Worm (Caenorhabditis elegans) whole organism, young adult: Measurements from ENCODE around the gene C37C3.18.

Experiments
- B0019.2 ChIP-seq: fragments of 200-800 bp; sonication (Bioruptor generic); conservative IDR thresholded peaks from 2 replicates; pipeline ENCODE4 v1.3.6; 2022; ENCODE audit warnings: missing genetic modification reagents, missing genetic modification characterization, missing compliant biosample characterization
- B0336.3 ChIP-seq: fragments of 200-800 bp; sonication (Bioruptor generic); IDR thresholded peaks from 2 replicates; pipeline ENCODE4 v1.3.6; 2022; ENCODE audit warnings: missing genetic modification characterization, missing compliant biosample characterization
- C06A6.2 ChIP-seq: fragments of 200-800 bp; sonication (Bioruptor generic); conservative IDR thresholded peaks from 2 replicates; pipeline ENCODE4 v1.3.6; 2022; ENCODE audit warnings: missing genetic modification characterization, missing compliant biosample characterization
- F23B12.7 ChIP-seq: sonication (generic microtip); optimal IDR thresholded peaks from 2 replicates; lab custom pipeline; 2017; ENCODE audit warnings: missing genetic modification characterization, mild to moderate bottlenecking, missing compliant biosample characterization, antibody characterized with exemption, moderate library complexity; ENCODE audit not compliant: insufficient read depth
- F37B4.10 ChIP-seq: fragments of 200-800 bp; sonication (Bioruptor generic); IDR thresholded peaks from 2 replicates; pipeline ENCODE4 v1.3.6; 2022; ENCODE audit warnings: missing genetic modification characterization, missing compliant biosample characterization
- F39B2.1 ChIP-seq: fragments of 200-800 bp; sonication (Bioruptor generic); IDR thresholded peaks from 2 replicates; pipeline ENCODE4 v1.3.6; 2022; ENCODE audit warnings: missing genetic modification reagents, missing genetic modification characterization, missing compliant biosample characterization
- F49E8.2 ChIP-seq: sonication (generic microtip); optimal IDR thresholded peaks from 3 replicates; lab custom pipeline; 2017; ENCODE audit warnings: missing genetic modification characterization, mild to moderate bottlenecking, missing compliant biosample characterization, antibody characterized with exemption, moderate library complexity; ENCODE audit not compliant: insufficient read depth
- F55B11.4 ChIP-seq: sonication (generic microtip); optimal IDR thresholded peaks from 2 replicates; lab custom pipeline; 2016; ENCODE audit warnings: missing compliant biosample characterization, missing genetic modification characterization, borderline replicate concordance; ENCODE audit not compliant: insufficient read depth
- F57C9.4 ChIP-seq: sonication (generic microtip); optimal IDR thresholded peaks from 2 replicates; lab custom pipeline; 2017; ENCODE audit warnings: mild to moderate bottlenecking, missing genetic modification characterization, missing compliant biosample characterization
- T26A5.8 ChIP-seq: sonication (generic microtip); optimal IDR thresholded peaks from 2 replicates; lab custom pipeline; 2016; ENCODE audit warnings: missing genetic modification characterization, missing compliant biosample characterization
- Y53F4B.3 ChIP-seq: fragments of 200-800 bp; sonication (Bioruptor generic); IDR thresholded peaks from 2 replicates; pipeline ENCODE4 v1.3.6; 2022; ENCODE audit warnings: missing genetic modification reagents, missing genetic modification characterization, missing compliant biosample characterization
- Y53G8AR.9 ChIP-seq: fragments of 200-800 bp; sonication (Bioruptor generic); conservative IDR thresholded peaks from 2 replicates; pipeline ENCODE4 v1.3.6; 2022; ENCODE audit warnings: missing genetic modification reagents, missing genetic modification characterization, missing compliant biosample characterization
- Y67H2A.10 ChIP-seq: fragments of 200-800 bp; sonication (Bioruptor generic); conservative IDR thresholded peaks from 2 replicates; pipeline ENCODE4 v1.3.6; 2022; ENCODE audit warnings: missing genetic modification reagents, missing genetic modification characterization, missing compliant biosample characterization
- Y79H2A.3 ChIP-seq: fragments of 200-800 bp; sonication (Bioruptor generic); conservative IDR thresholded peaks from 2 replicates; pipeline ENCODE4 v1.3.6; 2022; ENCODE audit warnings: missing genetic modification reagents, missing genetic modification characterization, missing compliant biosample characterization
- Y95B8A.8 ChIP-seq: fragments of 200-800 bp; sonication (Bioruptor generic); IDR thresholded peaks from 2 replicates; pipeline ENCODE4 v1.3.6; 2022; ENCODE audit warnings: missing genetic modification reagents, missing genetic modification characterization, missing compliant biosample characterization
- aptf-2 ChIP-seq: fragments of 200-800 bp; sonication (Bioruptor generic); conservative IDR thresholded peaks from 2 replicates; pipeline ENCODE4 v1.3.6; 2022; ENCODE audit warnings: missing genetic modification reagents, missing genetic modification characterization, missing compliant biosample characterization
- aptf-3 ChIP-seq: fragments of 200-800 bp; sonication (Bioruptor generic); IDR thresholded peaks from 2 replicates; pipeline ENCODE4 v1.3.6; 2022; ENCODE audit warnings: missing genetic modification characterization, missing compliant biosample characterization
- atf-7 ChIP-seq: sonication (generic microtip); optimal IDR thresholded peaks from 2 replicates; lab custom pipeline; 2017; ENCODE audit warnings: mild to moderate bottlenecking, missing genetic modification characterization, missing compliant biosample characterization
- athp-1 ChIP-seq: sonication (generic microtip); optimal IDR thresholded peaks from 2 replicates; lab custom pipeline; 2017; ENCODE audit warnings: mild to moderate bottlenecking, missing genetic modification characterization, missing compliant biosample characterization
- bed-1 ChIP-seq: fragments of 200-800 bp; sonication (Bioruptor generic); IDR thresholded peaks from 2 replicates; pipeline ENCODE4 v1.3.6; 2022; ENCODE audit warnings: missing genetic modification reagents, missing genetic modification characterization, missing compliant biosample characterization
- bed-2 ChIP-seq: fragments of 200-800 bp; sonication (Bioruptor generic); IDR thresholded peaks from 2 replicates; pipeline ENCODE4 v1.3.6; 2022; ENCODE audit warnings: missing genetic modification reagents, missing genetic modification characterization, missing compliant biosample characterization
- ccch-3 ChIP-seq: fragments of 200-800 bp; sonication (Bioruptor generic); optimal IDR thresholded peaks from 2 replicates; lab custom pipeline; 2018; ENCODE audit warnings: mild to moderate bottlenecking, missing genetic modification characterization, missing compliant biosample characterization
- cebp-2 ChIP-seq: fragments of 200-800 bp; sonication (Bioruptor generic); IDR thresholded peaks from 2 replicates; pipeline ENCODE4 v1.3.6; 2022; ENCODE audit warnings: missing genetic modification characterization, missing compliant biosample characterization
- ceh-91 ChIP-seq: fragments of 200-800 bp; sonication (Bioruptor generic); IDR thresholded peaks from 2 replicates; pipeline ENCODE4 v1.3.6; 2022; ENCODE audit warnings: missing genetic modification reagents, missing genetic modification characterization, missing compliant biosample characterization
- dpl-1 ChIP-seq: fragments of 150-350 bp; optimal IDR thresholded peaks from 2 replicates; lab custom pipeline; 2014; ENCODE audit warnings: missing biosample characterization, missing genetic modification reagents, missing genetic modification characterization
- efl-1 ChIP-seq: fragments of 150-350 bp; optimal IDR thresholded peaks from 2 replicates; lab custom pipeline; 2014; ENCODE audit warnings: missing biosample characterization, missing genetic modification reagents, missing genetic modification characterization
- ekl-4 ChIP-seq: fragments of 200-800 bp; sonication (Bioruptor generic); IDR thresholded peaks from 2 replicates; pipeline ENCODE4 v1.3.6; 2022; ENCODE audit warnings: missing genetic modification reagents, missing genetic modification characterization, missing compliant biosample characterization
- him-1 ChIP-seq: sonication (generic microtip); optimal IDR thresholded peaks from 2 replicates; lab custom pipeline; 2016; ENCODE audit warnings: missing genotype, missing genetic modification reagents, missing genetic modification characterization, missing compliant biosample characterization
- hlh-12 ChIP-seq: sonication (generic microtip); optimal IDR thresholded peaks from 2 replicates; lab custom pipeline; 2016; ENCODE audit warnings: missing genetic modification characterization, missing compliant biosample characterization
- hlh-26 ChIP-seq: fragments of 200-800 bp; sonication (Bioruptor generic); conservative IDR thresholded peaks from 2 replicates; pipeline ENCODE4 v1.3.6; 2022; ENCODE audit warnings: missing genetic modification reagents, missing genetic modification characterization, missing compliant biosample characterization
- let-526 ChIP-seq: fragments of 200-800 bp; sonication (Bioruptor generic); IDR thresholded peaks from 2 replicates; pipeline ENCODE4 v1.3.6; 2022; ENCODE audit warnings: missing genetic modification reagents, missing genetic modification characterization, missing compliant biosample characterization
- let-607 ChIP-seq, 2 experiments: fragments of 200-800 bp in 1 of 2; sonication (Bioruptor generic) in 1 of 2; sonication (generic microtip) in 1 of 2; optimal IDR thresholded peaks; 2 replicates each; lab custom pipeline; 2016 to 2018; ENCODE audit warnings: mild to moderate bottlenecking in 2 of 2, missing compliant biosample characterization in 2 of 2, missing genetic modification characterization in 2 of 2, moderate library complexity in 2 of 2, missing genotype in 1 of 2
- lin-26 ChIP-seq: fragments of 200-800 bp; sonication (Bioruptor generic); IDR thresholded peaks from 2 replicates; pipeline ENCODE4 v1.3.6; 2022; ENCODE audit warnings: missing genetic modification reagents, missing genetic modification characterization, missing compliant biosample characterization
- lin-35 ChIP-seq, 3 experiments: fragments of 150-350 bp in 2 of 3; sonication (generic microtip) in 1 of 3; optimal IDR thresholded peaks; 2 replicates each; lab custom pipeline; 2014 to 2018; ENCODE audit warnings: missing biosample characterization in 3 of 3, missing genetic modification characterization in 3 of 3, missing genetic modification reagents in 3 of 3
- lin-40 ChIP-seq: sonication (generic microtip); optimal IDR thresholded peaks from 2 replicates; lab custom pipeline; 2016; ENCODE audit warnings: missing genetic modification characterization, mild to moderate bottlenecking, missing compliant biosample characterization, missing genotype, missing genetic modification reagents
- lsy-27 ChIP-seq: sonication (generic microtip); optimal IDR thresholded peaks from 2 replicates; lab custom pipeline; 2017; ENCODE audit warnings: missing genetic modification characterization, mild to moderate bottlenecking, missing compliant biosample characterization, antibody characterized with exemption, missing genotype, borderline replicate concordance; ENCODE audit not compliant: insufficient read depth
- madf-10 ChIP-seq: sonication (generic microtip); optimal IDR thresholded peaks from 2 replicates; lab custom pipeline; 2016; ENCODE audit warnings: mild to moderate bottlenecking, missing genetic modification characterization, missing compliant biosample characterization
- madf-6 ChIP-seq: fragments of 200-800 bp; sonication (Bioruptor generic); IDR thresholded peaks from 2 replicates; pipeline ENCODE4 v1.3.6; 2022; ENCODE audit warnings: missing genetic modification reagents, missing genetic modification characterization, missing compliant biosample characterization
- madf-8 ChIP-seq: fragments of 200-800 bp; sonication (Bioruptor generic); conservative IDR thresholded peaks from 2 replicates; pipeline ENCODE4 v1.3.6; 2022; ENCODE audit warnings: missing genetic modification reagents, missing genetic modification characterization, missing compliant biosample characterization
- mcd-1 ChIP-seq: fragments of 200-800 bp; sonication (Bioruptor generic); IDR thresholded peaks from 2 replicates; pipeline ENCODE4 v1.3.6; 2022; ENCODE audit warnings: missing genetic modification reagents, missing genetic modification characterization, missing compliant biosample characterization
- mes-4 ChIP-seq: sonication (generic microtip); optimal IDR thresholded peaks from 2 replicates; lab custom pipeline; 2016; ENCODE audit warnings: missing genotype, missing genetic modification characterization, missing compliant biosample characterization
- mxl-1 ChIP-seq: sonication (generic microtip); optimal IDR thresholded peaks from 2 replicates; lab custom pipeline; 2016; ENCODE audit warnings: missing genetic modification characterization, missing compliant biosample characterization
- nhr-90 ChIP-seq: sonication (generic microtip); optimal IDR thresholded peaks from 2 replicates; lab custom pipeline; 2016; ENCODE audit warnings: missing genotype, mild to moderate bottlenecking, missing genetic modification characterization, missing compliant biosample characterization
- pha-4 ChIP-seq: fragments of 150-350 bp; sonication (generic microtip); optimal IDR thresholded peaks from 2 replicates; lab custom pipeline; 2014; ENCODE audit warnings: missing biosample characterization, missing genetic modification reagents, missing genetic modification characterization
- rec-8 ChIP-seq, 2 experiments: sonication (generic microtip); optimal IDR thresholded peaks; 2 replicates each; lab custom pipeline; 2016; ENCODE audit warnings: mild to moderate bottlenecking in 2 of 2, missing genetic modification characterization in 2 of 2, missing genetic modification reagents in 2 of 2, missing genotype in 2 of 2, missing biosample characterization in 1 of 2, missing compliant biosample characterization in 1 of 2, moderate library complexity in 1 of 2
- repo-1 ChIP-seq: sonication (generic microtip); optimal IDR thresholded peaks from 2 replicates; lab custom pipeline; 2017; ENCODE audit warnings: mild to moderate bottlenecking, missing genetic modification characterization, missing compliant biosample characterization
- sptf-2 ChIP-seq: fragments of 200-800 bp; sonication (Bioruptor generic); optimal IDR thresholded peaks from 2 replicates; lab custom pipeline; 2018; ENCODE audit warnings: mild to moderate bottlenecking, missing genetic modification characterization, missing compliant biosample characterization
- unc-130 ChIP-seq: sonication (generic microtip); optimal IDR thresholded peaks from 2 replicates; lab custom pipeline; 2016; ENCODE audit warnings: missing genetic modification reagents, missing genetic modification characterization, missing compliant biosample characterization
- zim-3 ChIP-seq: sonication (generic microtip); optimal IDR thresholded peaks from 2 replicates; lab custom pipeline; 2017; ENCODE audit warnings: mild to moderate bottlenecking, missing genetic modification characterization, moderate library complexity, missing compliant biosample characterization
- ztf-26 ChIP-seq: sonication (generic microtip); optimal IDR thresholded peaks from 2 replicates; lab custom pipeline; 2017; ENCODE audit warnings: missing genetic modification characterization, missing compliant biosample characterization

The C37C3.18 gene

DNA sequence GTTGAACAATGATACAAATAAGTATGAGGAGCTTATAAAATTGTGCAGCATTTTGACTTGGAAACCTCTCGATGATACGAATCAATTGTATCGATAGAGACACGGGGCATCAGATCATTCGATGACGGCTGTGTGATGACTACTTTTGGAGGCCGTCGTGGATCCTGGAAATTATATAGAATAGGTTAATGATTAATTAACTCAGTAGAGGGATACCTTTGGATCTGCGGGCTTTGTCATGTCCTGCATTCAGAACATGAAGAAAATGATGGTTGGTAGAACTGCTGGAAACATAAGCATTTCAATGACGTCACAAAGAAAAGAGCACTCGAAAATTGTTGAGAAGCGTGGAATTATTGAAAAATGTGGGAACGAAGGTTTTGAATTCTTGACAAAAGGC, 40.2 kb upstream of the C37C3.18 start, which contains the start of gene ZK742.6:
Gene ZK742.6, minus strand, starts transcription at position 342 of the 400 bp plus-strand sequence.
- TF ChIP-seq C06A6.2 (GFP tag; lab: Robert Waterston, UW): no peak
- TF ChIP-seq aptf-2 (GFP tag; lab: Robert Waterston, UW): no peak
- no peak for TF ChIP-seq rec-8 (tag; optimal IDR thresholded peaks at IDR 0.05; lab: Kevin White, UChicago)
- no peak for TF ChIP-seq Y95B8A.8 (GFP tag; lab: Robert Waterston, UW)
- no peak for TF ChIP-seq lsy-27 (tag; lab: Kevin White, UChicago)
- TF ChIP-seq F57C9.4 (tag; lab: Kevin White, UChicago): no peak
- no peak for TF ChIP-seq let-526 (GFP tag; lab: Robert Waterston, UW)
- TF ChIP-seq madf-8 (GFP tag; lab: Robert Waterston, UW): no peak
- TF ChIP-seq efl-1 (GFP tag; lab: Kevin White, UChicago): no peak
- no peak for TF ChIP-seq bed-1
- peak; percentile 22 for TF ChIP-seq repo-1
- no peak for TF ChIP-seq cebp-2
- TF ChIP-seq ccch-3: no peak
- TF ChIP-seq mes-4 (tag; lab: Kevin White, UChicago): no peak
- no peak for TF ChIP-seq hlh-12 (tag; lab: Kevin White, UChicago)
- no peak for TF ChIP-seq Y67H2A.10
- no peak for TF ChIP-seq F37B4.10 (GFP tag; lab: Robert Waterston, UW)
- TF ChIP-seq him-1 (tag; lab: Kevin White, UChicago): peak; percentile 71
- no peak for TF ChIP-seq B0019.2 (GFP tag; lab: Robert Waterston, UW)
- TF ChIP-seq mcd-1 (GFP tag; lab: Robert Waterston, UW): no peak
- TF ChIP-seq pha-4: no peak
- TF ChIP-seq ekl-4 (GFP tag; lab: Robert Waterston, UW): peak; percentile 66
- TF ChIP-seq madf-10: no peak
- TF ChIP-seq athp-1: peak; percentile 8
- no peak for TF ChIP-seq let-607 (tag; optimal IDR thresholded peaks at IDR 0.05; lab: Kevin White, UChicago)
- TF ChIP-seq madf-6 (GFP tag; lab: Robert Waterston, UW): peak; percentile 57
- no peak for TF ChIP-seq lin-26 (GFP tag; lab: Robert Waterston, UW)
- TF ChIP-seq ceh-91: no peak
- no peak for TF ChIP-seq dpl-1 (GFP tag; lab: Kevin White, UChicago)
- TF ChIP-seq atf-7: no peak
- no peak for TF ChIP-seq unc-130 (GFP tag; lab: Kevin White, UChicago)
- TF ChIP-seq sptf-2 (GFP tag; lab: Kevin White, UChicago): no peak
- no peak for TF ChIP-seq F55B11.4 (tag; lab: Kevin White, UChicago)
- TF ChIP-seq lin-40 (tag; lab: Kevin White, UChicago): no peak
- TF ChIP-seq Y79H2A.3 (GFP tag; lab: Robert Waterston, UW): no peak
- no peak for TF ChIP-seq F39B2.1
- TF ChIP-seq F23B12.7: no peak
- no peak for TF ChIP-seq zim-3 (tag; lab: Kevin White, UChicago)
- TF ChIP-seq bed-2 (GFP tag; lab: Robert Waterston, UW): no peak
- TF ChIP-seq mxl-1 (tag; lab: Kevin White, UChicago): no peak
- TF ChIP-seq aptf-3 (GFP tag; lab: Robert Waterston, UW): no peak
- TF ChIP-seq T26A5.8 (tag; lab: Kevin White, UChicago): no peak
- TF ChIP-seq B0336.3: peak; percentile 57
- no peak for TF ChIP-seq lin-35 (GFP tag; optimal IDR thresholded peaks at IDR 0.05; lab: Kevin White, UChicago)
- TF ChIP-seq nhr-90 (tag; lab: Kevin White, UChicago): no peak
- TF ChIP-seq ztf-26 (tag; lab: Kevin White, UChicago): no peak
- TF ChIP-seq hlh-26: no peak
- TF ChIP-seq F49E8.2 (tag; lab: Kevin White, UChicago): no peak
- TF ChIP-seq Y53F4B.3: no peak
- TF ChIP-seq Y53G8AR.9: 0 out of 2 replicates have a peak, but pooled peaks have one; percentile 50
